Fruit fly (Drosophila melanogaster) whole organism, embryonic: ENCODE measurements around the gene CG45045.
A peak's percentile ranks its signal among the peaks of the same experiment; 100 is the strongest.

Experiments
- Atf-2 ChIP-seq: fragments of 200-800 bp; sonication (Bioruptor generic); optimal IDR thresholded peaks from 2 replicates; lab custom pipeline; 2016; ENCODE audit warnings: missing biosample characterization, missing genetic modification characterization
- C15 ChIP-seq: fragments of 200-800 bp; sonication (Bioruptor generic); IDR thresholded peaks from 3 replicates; pipeline ENCODE4 v1.3.6; 2022; ENCODE audit warnings: missing biosample characterization, missing genetic modification characterization
- CG10209 ChIP-seq: fragments of 200-800 bp; sonication (Bioruptor generic); optimal IDR thresholded peaks from 3 replicates; lab custom pipeline; 2017; ENCODE audit warnings: missing biosample characterization, mild to moderate bottlenecking, missing genetic modification characterization, missing genetic modification reagents
- CG10321 ChIP-seq: fragments of 200-800 bp; sonication (Bioruptor generic); IDR thresholded peaks from 2 replicates; pipeline ENCODE4 v1.3.6; 2022; ENCODE audit warnings: missing biosample characterization, missing genetic modification characterization
- CG11093 ChIP-seq: fragments of 200-800 bp; sonication (Bioruptor generic); IDR thresholded peaks from 3 replicates; pipeline ENCODE4 v1.3.6; 2022; ENCODE audit warnings: missing biosample characterization, missing genetic modification characterization
- CG11247 ChIP-seq: fragments of 200-800 bp; sonication (Bioruptor generic); IDR thresholded peaks from 2 replicates; pipeline ENCODE4 v1.3.6; 2022; ENCODE audit warnings: missing biosample characterization, missing genetic modification characterization
- CG1233 ChIP-seq: fragments of 200-800 bp; sonication (Bioruptor generic); optimal IDR thresholded peaks from 4 replicates; lab custom pipeline; 2018; ENCODE audit warnings: missing biosample characterization, mild to moderate bottlenecking, missing genetic modification characterization
- CG12744 ChIP-seq: fragments of 200-800 bp; sonication (Bioruptor generic); optimal IDR thresholded peaks from 2 replicates; lab custom pipeline; 2016; ENCODE audit warnings: missing biosample characterization, missing genetic modification characterization
- CG13287 ChIP-seq: fragments of 200-800 bp; sonication (Bioruptor generic); IDR thresholded peaks from 2 replicates; pipeline ENCODE4 v1.3.6; 2022; ENCODE audit warnings: missing biosample characterization, missing genetic modification characterization; ENCODE audit not compliant: partially characterized antibody
- CG15011 ChIP-seq: fragments of 200-800 bp; sonication (Bioruptor generic); optimal IDR thresholded peaks from 3 replicates; lab custom pipeline; 2018; ENCODE audit warnings: missing biosample characterization, mild to moderate bottlenecking, missing genetic modification characterization
- CG15479 ChIP-seq: fragments of 200-800 bp; sonication (Bioruptor generic); optimal IDR thresholded peaks from 3 replicates; lab custom pipeline; 2019; ENCODE audit warnings: missing biosample characterization, mild to moderate bottlenecking, missing genetic modification characterization, moderate library complexity
- CG1647 ChIP-seq: fragments of 200-800 bp; sonication (Bioruptor generic); optimal IDR thresholded peaks from 3 replicates; lab custom pipeline; 2016; ENCODE audit warnings: missing biosample characterization, missing genetic modification characterization
- CG17328 ChIP-seq: fragments of 200-800 bp; sonication (Bioruptor generic); IDR thresholded peaks from 2 replicates; pipeline ENCODE4 v1.3.6; 2022; ENCODE audit warnings: missing biosample characterization, missing genetic modification characterization
- CG1792 ChIP-seq: fragments of 200-800 bp; sonication (Bioruptor generic); optimal IDR thresholded peaks from 2 replicates; lab custom pipeline; 2016; ENCODE audit warnings: missing biosample characterization, missing genetic modification characterization
- CG18599 ChIP-seq: fragments of 200-800 bp; sonication (Bioruptor generic); optimal IDR thresholded peaks from 3 replicates; lab custom pipeline; 2017; ENCODE audit warnings: missing biosample characterization, missing genetic modification characterization, mild to moderate bottlenecking, moderate library complexity, missing genetic modification reagents
- CG3281 ChIP-seq: fragments of 200-800 bp; sonication (Bioruptor generic); optimal IDR thresholded peaks from 3 replicates; lab custom pipeline; 2017; ENCODE audit warnings: missing biosample characterization, mild to moderate bottlenecking, missing genetic modification characterization
- CG34224 ChIP-seq: fragments of 200-800 bp; sonication (Bioruptor generic); IDR thresholded peaks from 3 replicates; pipeline ENCODE4 v1.3.6; 2022; ENCODE audit warnings: missing biosample characterization, missing genetic modification characterization; ENCODE audit not compliant: partially characterized antibody
- CG3726 ChIP-seq: fragments of 200-800 bp; sonication (Bioruptor generic); IDR thresholded peaks from 3 replicates; pipeline ENCODE4, ENCODE4 v1.3.6; 2022; ENCODE audit warnings: missing biosample characterization, missing genetic modification characterization
- CG3847 ChIP-seq: fragments of 200-800 bp; sonication (Bioruptor generic); IDR thresholded peaks from 2 replicates; pipeline ENCODE4 v1.3.6; 2022; ENCODE audit warnings: missing biosample characterization, missing genetic modification characterization
- CG42726 ChIP-seq: fragments of 200-800 bp; sonication (Bioruptor generic); IDR thresholded peaks from 2 replicates; pipeline ENCODE4 v1.3.6; 2022; ENCODE audit warnings: missing biosample characterization, missing genetic modification characterization; ENCODE audit not compliant: partially characterized antibody
- CG4707 ChIP-seq: fragments of 200-800 bp; sonication (Bioruptor generic); optimal IDR thresholded peaks from 2 replicates; lab custom pipeline; 2018; ENCODE audit warnings: missing biosample characterization, mild to moderate bottlenecking, missing genetic modification characterization, moderate library complexity
- CG5180 ChIP-seq: fragments of 200-800 bp; sonication (Bioruptor generic); optimal IDR thresholded peaks from 3 replicates; lab custom pipeline; 2017; ENCODE audit warnings: missing biosample characterization, missing genetic modification characterization, mild to moderate bottlenecking, moderate library complexity, missing genetic modification reagents
- CG7928 ChIP-seq: fragments of 200-800 bp; sonication (Bioruptor generic); optimal IDR thresholded peaks from 2 replicates; lab custom pipeline; 2017; ENCODE audit warnings: missing biosample characterization, mild to moderate bottlenecking, missing genetic modification characterization
- CG8944 ChIP-seq: fragments of 200-800 bp; sonication (Bioruptor generic); optimal IDR thresholded peaks from 3 replicates; lab custom pipeline; 2016; ENCODE audit warnings: missing biosample characterization, missing genetic modification characterization
- CoRest ChIP-seq: fragments of 200-800 bp; sonication (Bioruptor generic); optimal IDR thresholded peaks from 3 replicates; lab custom pipeline; 2018; ENCODE audit warnings: missing biosample characterization, mild to moderate bottlenecking, missing genetic modification characterization, moderate library complexity
- CrebB ChIP-seq: fragments of 200-800 bp; sonication (Bioruptor generic); optimal IDR thresholded peaks from 3 replicates; lab custom pipeline; 2018; ENCODE audit warnings: missing biosample characterization, mild to moderate bottlenecking, missing genetic modification characterization
- Hr39 ChIP-seq: fragments of >200 bp; optimal IDR thresholded peaks from 2 replicates; lab custom pipeline; 2017
- Kr ChIP-seq: fragments of 200-800 bp; sonication (Bioruptor generic); optimal IDR thresholded peaks from 2 replicates; lab custom pipeline; 2017; ENCODE audit warnings: missing biosample characterization, mild to moderate bottlenecking, missing genetic modification characterization
- Meics ChIP-seq: fragments of 200-800 bp; sonication (Bioruptor generic); optimal IDR thresholded peaks from 2 replicates; lab custom pipeline; 2017; ENCODE audit warnings: missing biosample characterization, mild to moderate bottlenecking, missing genetic modification characterization
- Mes4 ChIP-seq: fragments of 200-800 bp; sonication (Bioruptor generic); optimal IDR thresholded peaks from 2 replicates; lab custom pipeline; 2016; ENCODE audit warnings: missing biosample characterization, missing genetic modification characterization
- Six4 ChIP-seq: fragments of 200-800 bp; sonication (Bioruptor generic); optimal IDR thresholded peaks from 2 replicates; lab custom pipeline; 2016; ENCODE audit warnings: missing biosample characterization, missing genetic modification characterization
- Trl ChIP-seq, 3 experiments: fragments of >200 bp in 2 of 3; fragments of 200-800 bp in 1 of 3; sonication (Bioruptor generic) in 1 of 3; optimal IDR thresholded peaks; 2 replicates in 1 of 3; 3 replicates in 2 of 3; lab custom pipeline; 2016 to 2017; ENCODE audit warnings: missing biosample characterization in 1 of 3, missing genetic modification characterization in 1 of 3
- crp ChIP-seq, 2 experiments: fragments of 200-800 bp; sonication (Bioruptor generic); optimal IDR thresholded peaks; 2 replicates in 1 of 2; 3 replicates in 1 of 2; lab custom pipeline; 2017; ENCODE audit warnings: missing biosample characterization in 2 of 2, missing genetic modification characterization in 2 of 2, mild to moderate bottlenecking in 1 of 2, moderate library complexity in 1 of 2
- ems ChIP-seq: fragments of 200-800 bp; sonication (Bioruptor generic); optimal IDR thresholded peaks from 3 replicates; lab custom pipeline; 2016; ENCODE audit warnings: missing biosample characterization, missing genetic modification characterization
- eve ChIP-seq, 2 experiments: fragments of >200 bp; optimal IDR thresholded peaks; 2 replicates each; lab custom pipeline; 2017; ENCODE audit warnings: missing biosample characterization in 2 of 2, missing genetic modification characterization in 2 of 2
- ewg ChIP-seq: fragments of 200-800 bp; sonication (Bioruptor generic); optimal IDR thresholded peaks from 3 replicates; lab custom pipeline; 2017; ENCODE audit warnings: mild to moderate bottlenecking, missing biosample characterization, missing genetic modification reagents, missing genetic modification characterization
- gcm2 ChIP-seq: fragments of 200-800 bp; sonication (Bioruptor generic); optimal IDR thresholded peaks from 2 replicates; lab custom pipeline; 2016; ENCODE audit warnings: missing biosample characterization, missing genetic modification characterization
- kni ChIP-seq: fragments of 200-800 bp; sonication (Bioruptor generic); optimal IDR thresholded peaks from 3 replicates; lab custom pipeline; 2017; ENCODE audit warnings: mild to moderate bottlenecking, missing biosample characterization, missing genetic modification reagents, missing genetic modification characterization
- luna ChIP-seq: fragments of 200-800 bp; sonication (Bioruptor generic); optimal IDR thresholded peaks from 2 replicates; lab custom pipeline; 2016; ENCODE audit warnings: missing biosample characterization, missing genetic modification characterization
- pfk ChIP-seq: fragments of 200-800 bp; sonication (Bioruptor generic); optimal IDR thresholded peaks from 2 replicates; lab custom pipeline; 2018; ENCODE audit warnings: missing biosample characterization, mild to moderate bottlenecking, missing genetic modification characterization, moderate library complexity
- pum ChIP-seq: fragments of 200-800 bp; sonication (Bioruptor generic); optimal IDR thresholded peaks from 2 replicates; lab custom pipeline; 2016; ENCODE audit warnings: missing biosample characterization, missing genetic modification characterization
- rib ChIP-seq: fragments of 200-800 bp; sonication (Bioruptor generic); IDR thresholded peaks from 2 replicates; pipeline ENCODE4 v1.3.6; 2022; ENCODE audit warnings: missing biosample characterization, missing genetic modification characterization
- sens-2 ChIP-seq: fragments of 200-800 bp; sonication (Bioruptor generic); IDR thresholded peaks from 2 replicates; pipeline ENCODE4 v1.3.6; 2022; ENCODE audit warnings: missing biosample characterization, missing genetic modification characterization
- slou ChIP-seq: fragments of 200-800 bp; sonication (Bioruptor generic); optimal IDR thresholded peaks from 3 replicates; lab custom pipeline; 2016; ENCODE audit warnings: missing biosample characterization, missing genetic modification characterization
- sr ChIP-seq: fragments of 200-800 bp; sonication (Bioruptor generic); IDR thresholded peaks from 3 replicates; pipeline ENCODE4 v1.3.6; 2022; ENCODE audit warnings: missing biosample characterization, missing genetic modification characterization
- trh ChIP-seq: fragments of 200-800 bp; sonication (Bioruptor generic); optimal IDR thresholded peaks from 2 replicates; lab custom pipeline; 2016; ENCODE audit warnings: missing biosample characterization, missing genetic modification characterization
- tup ChIP-seq: fragments of 200-800 bp; sonication (Bioruptor generic); optimal IDR thresholded peaks from 2 replicates; lab custom pipeline; 2016; ENCODE audit warnings: missing biosample characterization, mild to moderate bottlenecking, missing genetic modification characterization, moderate library complexity
- twi ChIP-seq: fragments of 200-800 bp; optimal IDR thresholded peaks from 2 replicates; lab custom pipeline; 2019; ENCODE audit warnings: missing biosample characterization, mild to moderate bottlenecking, missing genetic modification characterization, moderate library complexity
- tx ChIP-seq: fragments of 200-800 bp; sonication (Bioruptor generic); optimal IDR thresholded peaks from 2 replicates; lab custom pipeline; 2016; ENCODE audit warnings: missing biosample characterization, missing genetic modification characterization
- zen ChIP-seq: fragments of 200-800 bp; sonication (Bioruptor generic); optimal IDR thresholded peaks from 3 replicates; lab custom pipeline; 2018; ENCODE audit warnings: missing biosample characterization, mild to moderate bottlenecking, missing genetic modification characterization, moderate library complexity

CG45045 gene

DNA sequence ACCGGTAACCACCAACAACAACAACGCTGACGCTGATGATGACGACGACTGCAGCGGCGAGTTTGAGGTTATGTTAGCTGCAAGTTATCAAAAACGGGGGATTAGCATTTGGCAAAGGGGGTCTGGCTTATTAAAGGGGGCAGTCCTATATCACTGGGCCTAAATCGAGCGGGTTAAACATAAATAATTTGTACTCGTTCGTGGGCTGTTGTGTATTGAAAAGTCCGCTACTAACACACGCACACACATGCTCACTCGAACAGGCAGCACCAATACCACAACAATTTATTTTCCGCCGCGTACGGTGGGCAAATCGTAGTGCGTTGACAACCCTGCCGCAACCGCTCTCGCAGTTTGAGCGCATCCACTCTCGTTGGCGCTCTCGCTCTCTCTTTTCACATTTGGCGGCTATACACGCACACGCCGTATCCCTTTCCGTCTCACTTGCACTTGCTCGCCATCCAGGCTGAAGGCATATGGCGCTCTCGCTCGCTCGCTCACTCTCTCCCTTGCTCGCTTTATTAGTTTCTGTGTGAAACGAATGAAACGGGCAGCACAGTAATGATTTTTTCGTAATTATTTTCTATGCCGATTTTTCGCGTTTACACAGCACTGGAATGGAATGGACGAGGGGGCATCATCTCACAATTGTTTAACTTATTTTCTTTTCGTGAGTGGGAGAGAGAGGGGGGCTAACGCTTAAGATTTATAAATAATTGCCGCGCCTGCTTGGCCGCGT is 49.7 kb downstream of the CG45045 start (continued):
- TF ChIP-seq pfk (GFP tag; lab: Kevin White, UChicago): peak; percentile 91
- TF ChIP-seq CrebB: peak; percentile 65
- no peak for TF ChIP-seq CG3726
- no peak for TF ChIP-seq C15 (GFP tag; lab: Robert Waterston, UW)
- TF ChIP-seq sens-2 (GFP tag; lab: Robert Waterston, UW): no peak
- TF ChIP-seq ems (GFP tag; lab: Kevin White, UChicago): no peak
- TF ChIP-seq CG15479 (GFP tag; lab: Kevin White, UChicago): peak; percentile 57
- no peak for TF ChIP-seq CG1233 (GFP tag; lab: Kevin White, UChicago)
- TF ChIP-seq slou: no peak
- no peak for TF ChIP-seq CoRest (tag; lab: Kevin White, UChicago)
- peak; percentile 6 for TF ChIP-seq Mes4
- TF ChIP-seq CG3847 (GFP tag; lab: Robert Waterston, UW): no peak
- TF ChIP-seq pum (GFP tag; lab: Kevin White, UChicago): no peak
- TF ChIP-seq CG8944 (GFP tag; lab: Kevin White, UChicago): no peak
- no peak for TF ChIP-seq eve (GFP tag; optimal IDR thresholded peaks at IDR 0.05; lab: Kevin White, UChicago)
- peak; percentile 83 for TF ChIP-seq CG5180 (GFP tag; lab: Kevin White, UChicago)
- TF ChIP-seq CG11093 (GFP tag; lab: Robert Waterston, UW): no peak
- TF ChIP-seq CG15011 (GFP tag; lab: Kevin White, UChicago): no peak
- peak; percentile 69 for TF ChIP-seq CG18599 (GFP tag; lab: Kevin White, UChicago)
- no peak for TF ChIP-seq CG12744 (GFP tag; lab: Kevin White, UChicago)
- no peak for TF ChIP-seq tx (GFP tag; lab: Kevin White, UChicago)
- no peak for TF ChIP-seq trh (GFP tag; lab: Kevin White, UChicago)
- no peak for TF ChIP-seq CG42726 (GFP tag; lab: Robert Waterston, UW)
- TF ChIP-seq CG10321 (GFP tag; lab: Robert Waterston, UW): no peak
- TF ChIP-seq tup: no peak
- TF ChIP-seq CG34224 (GFP tag; lab: Robert Waterston, UW): no peak
- TF ChIP-seq zen: peak; percentile 72
- no peak for TF ChIP-seq Atf-2
- no peak for TF ChIP-seq CG13287 (GFP tag; lab: Robert Waterston, UW)
- TF ChIP-seq luna (GFP tag; lab: Kevin White, UChicago): peak; percentile 13
- no peak for TF ChIP-seq twi (tag; lab: Kevin White, UChicago)
- no peak for TF ChIP-seq CG10209 (GFP tag; lab: Kevin White, UChicago)
- TF ChIP-seq rib (GFP tag; lab: Robert Waterston, UW): no peak
- peak; percentile 44 for TF ChIP-seq kni
- no peak for TF ChIP-seq CG11247
- no peak for TF ChIP-seq CG17328 (GFP tag; lab: Robert Waterston, UW)
- peak; percentile 45 for TF ChIP-seq CG4707 (GFP tag; lab: Kevin White, UChicago)
- TF ChIP-seq Kr (GFP tag; lab: Kevin White, UChicago): no peak
- TF ChIP-seq CG7928 (GFP tag; lab: Kevin White, UChicago): no peak
- TF ChIP-seq crp (GFP tag; optimal IDR thresholded peaks at IDR 0.05; lab: Kevin White, UChicago): no peak
- TF ChIP-seq sr: no peak
- peak; percentile 48 for TF ChIP-seq Meics
- TF ChIP-seq CG3281 (GFP tag; lab: Kevin White, UChicago): peak; percentile 34
- TF ChIP-seq CG1792 (GFP tag; lab: Kevin White, UChicago): no peak
- peak; percentile 98 for TF ChIP-seq Trl (optimal IDR thresholded peaks at IDR 0.05; lab: Kevin White, UChicago)
- peak; percentile 80 for TF ChIP-seq Trl (GFP tag; optimal IDR thresholded peaks at IDR 0.05; lab: Kevin White, UChicago)
- TF ChIP-seq CG1647 (GFP tag; lab: Kevin White, UChicago): no peak
- no peak for TF ChIP-seq Six4 (GFP tag; lab: Kevin White, UChicago)
- TF ChIP-seq ewg (GFP tag; lab: Kevin White, UChicago): peak; percentile 82
- no peak for TF ChIP-seq Hr39
- peak; percentile 5 for TF ChIP-seq gcm2 (GFP tag; lab: Kevin White, UChicago)
